Fruit fly (Drosophila melanogaster) whole organism, adult: ENCODE data around the gene yellow-e.

Source experiments
- CG11617 ChIP-seq: fragments of 200-800 bp; sonication (Bioruptor generic); optimal IDR thresholded peaks from 2 replicates; lab custom pipeline; 2017; ENCODE audit warnings: mild to moderate bottlenecking, missing biosample characterization, missing genetic modification reagents, missing genetic modification characterization
- CG12768 ChIP-seq: fragments of 200-800 bp; sonication (Bioruptor generic); optimal IDR thresholded peaks from 2 replicates; lab custom pipeline; 2017; ENCODE audit warnings: missing biosample characterization, missing genetic modification characterization, mild to moderate bottlenecking, moderate library complexity, missing genetic modification reagents
- CG1620 ChIP-seq: fragments of 200-800 bp; sonication (Bioruptor generic); optimal IDR thresholded peaks from 2 replicates; lab custom pipeline; 2016; ENCODE audit warnings: missing biosample characterization, missing genetic modification characterization
- CG33017 ChIP-seq: fragments of 200-800 bp; sonication (Bioruptor generic); optimal IDR thresholded peaks from 2 replicates; lab custom pipeline; 2018; ENCODE audit warnings: missing biosample characterization, mild to moderate bottlenecking, missing genetic modification characterization, moderate library complexity
- CG5204 ChIP-seq: fragments of 200-800 bp; sonication (Bioruptor generic); optimal IDR thresholded peaks from 2 replicates; lab custom pipeline; 2016; ENCODE audit warnings: missing biosample characterization, missing genetic modification characterization
- CG7045 ChIP-seq: fragments of 200-800 bp; sonication (Bioruptor generic); optimal IDR thresholded peaks from 2 replicates; lab custom pipeline; 2017; ENCODE audit warnings: missing biosample characterization, mild to moderate bottlenecking, missing genetic modification characterization
- CG7101 ChIP-seq: fragments of 200-800 bp; sonication (Bioruptor generic); optimal IDR thresholded peaks from 2 replicates; lab custom pipeline; 2018; ENCODE audit warnings: missing biosample characterization, mild to moderate bottlenecking, missing genetic modification characterization, moderate library complexity
- Crg-1 ChIP-seq: fragments of 200-800 bp; sonication (Bioruptor generic); optimal IDR thresholded peaks from 2 replicates; lab custom pipeline; 2016; ENCODE audit warnings: missing biosample characterization, missing genetic modification characterization
- Mnt ChIP-seq: fragments of 200-800 bp; sonication (Bioruptor generic); optimal IDR thresholded peaks from 2 replicates; lab custom pipeline; 2016; ENCODE audit warnings: missing biosample characterization, mild to moderate bottlenecking, missing genetic modification characterization
- cic ChIP-seq: fragments of 200-800 bp; sonication (Bioruptor generic); optimal IDR thresholded peaks from 2 replicates; lab custom pipeline; 2017; ENCODE audit warnings: missing biosample characterization, mild to moderate bottlenecking, missing genetic modification characterization, moderate library complexity
- ovo ChIP-seq: fragments of 200-800 bp; sonication (Bioruptor generic); optimal IDR thresholded peaks from 2 replicates; lab custom pipeline; 2016; ENCODE audit warnings: missing biosample characterization, missing genetic modification characterization
- pad ChIP-seq: fragments of 200-800 bp; sonication (Bioruptor generic); optimal IDR thresholded peaks from 3 replicates; lab custom pipeline; 2017; ENCODE audit warnings: missing biosample characterization, missing genetic modification characterization, mild to moderate bottlenecking, moderate library complexity, missing genetic modification reagents
- tj ChIP-seq: fragments of 200-800 bp; sonication (Bioruptor generic); optimal IDR thresholded peaks from 3 replicates; lab custom pipeline; 2017; ENCODE audit warnings: missing biosample characterization, mild to moderate bottlenecking, missing genetic modification characterization, moderate library complexity
- toe ChIP-seq: fragments of 200-800 bp; sonication (Bioruptor generic); optimal IDR thresholded peaks from 2 replicates; lab custom pipeline; 2016; ENCODE audit warnings: missing biosample characterization, missing genetic modification characterization

DNA sequence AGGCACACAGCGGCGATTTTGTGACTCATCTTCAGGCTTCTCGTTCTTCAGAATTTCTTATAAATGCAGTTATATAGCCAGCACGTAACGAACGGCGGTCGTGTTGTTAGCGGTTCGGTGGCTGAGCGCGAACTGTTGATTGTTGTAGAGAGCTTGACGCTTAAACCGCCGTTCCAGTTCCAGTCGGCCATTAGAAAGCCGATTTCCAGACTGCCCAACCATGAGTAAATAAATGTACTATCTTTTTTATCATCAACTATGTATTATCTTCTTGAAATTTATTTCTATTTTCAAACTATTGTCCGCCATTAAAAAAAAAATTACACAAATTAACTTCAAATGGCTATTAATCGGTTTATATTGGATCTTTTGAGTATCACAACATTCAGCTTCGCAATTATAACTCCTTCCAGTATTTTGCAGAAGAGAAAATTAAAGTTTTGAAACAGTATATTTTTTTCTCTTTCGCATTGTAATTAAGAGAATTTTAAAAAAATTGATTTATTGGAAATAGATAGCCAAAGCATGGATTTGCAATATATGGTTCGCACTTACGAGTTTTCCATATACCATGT, 13.3 kb downstream of the yellow-e start, which contains the start of gene GILT1:
- no peak for TF ChIP-seq CG12768 (GFP tag; lab: Kevin White, UChicago)
- TF ChIP-seq Crg-1, result no peak
- TF ChIP-seq CG1620 (GFP tag; lab: Kevin White, UChicago), result no peak
- TF ChIP-seq CG33017 (tag; lab: Kevin White, UChicago), result no peak
- peak; percentile 44 for TF ChIP-seq ovo (GFP tag; lab: Kevin White, UChicago)
- no peak for TF ChIP-seq CG5204
- peak; percentile 59 for TF ChIP-seq pad
- TF ChIP-seq Mnt, result peak; percentile 43
- peak; percentile 22 for TF ChIP-seq cic (GFP tag; lab: Kevin White, UChicago)
- TF ChIP-seq CG11617 (GFP tag; lab: Kevin White, UChicago), result no peak
- peak; percentile 12 for TF ChIP-seq CG7101
- TF ChIP-seq CG7045, result no peak
- peak; percentile 1 for TF ChIP-seq tj (GFP tag; lab: Kevin White, UChicago)
- no peak for TF ChIP-seq toe (GFP tag; lab: Kevin White, UChicago)
